Worm (Caenorhabditis elegans): Measurements from ENCODE around the gene cgp-1.

DNA sequence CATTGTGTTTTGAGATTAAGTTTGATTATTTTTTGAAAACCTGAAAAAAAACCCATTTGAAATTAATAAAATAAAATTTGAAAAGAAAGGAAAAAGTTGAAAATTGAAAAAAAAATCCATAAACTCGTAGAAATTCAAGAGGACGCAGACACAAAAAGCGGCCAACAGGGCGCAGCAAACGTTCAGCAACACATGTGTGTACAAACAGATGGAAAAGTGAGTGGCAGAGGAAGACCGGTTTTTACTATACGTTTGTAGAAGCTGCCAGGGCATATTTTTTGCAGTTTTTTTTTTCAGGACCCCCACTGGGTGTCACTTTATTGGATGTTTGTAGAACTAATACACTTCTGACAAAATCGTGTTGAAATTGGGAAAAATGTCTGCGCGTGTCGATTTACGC is at the start of gene cgp-1:
- TF ChIP-seq skn-1 (tag; optimal IDR thresholded peaks at IDR 0.05) (no peak), ama-1 (optimal IDR thresholded peaks at IDR 0.05) (peak; percentile 8), lsy-2 (tag; optimal IDR thresholded peaks at IDR 0.05) (peak in 1 of 2 experiments; percentile 11), nhr-25 (tag; optimal IDR thresholded peaks at IDR 0.05) (no peak), ztf-11 (tag; optimal IDR thresholded peaks at IDR 0.05) (no peak)
